Worm (Caenorhabditis elegans) whole organism, young adult: ENCODE measurements around the gene R07E5.6.

Experiments used
- B0261.1 ChIP-seq: sonication (generic microtip); optimal IDR thresholded peaks from 2 replicates; lab custom pipeline; 2016; ENCODE audit warnings: mild to moderate bottlenecking, missing genetic modification characterization, moderate library complexity, missing compliant biosample characterization
- B0336.3 ChIP-seq: fragments of 200-800 bp; sonication (Bioruptor generic); IDR thresholded peaks from 2 replicates; pipeline ENCODE4 v1.3.6; 2022; ENCODE audit warnings: missing genetic modification characterization, missing compliant biosample characterization
- C06A6.2 ChIP-seq: fragments of 200-800 bp; sonication (Bioruptor generic); conservative IDR thresholded peaks from 2 replicates; pipeline ENCODE4 v1.3.6; 2022; ENCODE audit warnings: missing genetic modification characterization, missing compliant biosample characterization
- D2030.7 ChIP-seq: fragments of 200-800 bp; sonication (Bioruptor generic); IDR thresholded peaks from 2 replicates; pipeline ENCODE4 v1.3.6; 2022; ENCODE audit warnings: missing genetic modification reagents, missing genetic modification characterization, missing compliant biosample characterization
- F10E7.11 ChIP-seq: sonication (generic microtip); optimal IDR thresholded peaks from 2 replicates; lab custom pipeline; 2017; ENCODE audit warnings: mild to moderate bottlenecking, missing genetic modification characterization, moderate library complexity, missing compliant biosample characterization
- F22D6.2 ChIP-seq: sonication (generic microtip); optimal IDR thresholded peaks from 2 replicates; lab custom pipeline; 2016; ENCODE audit warnings: mild to moderate bottlenecking, missing genetic modification characterization, missing compliant biosample characterization
- F55B11.4 ChIP-seq: sonication (generic microtip); optimal IDR thresholded peaks from 2 replicates; lab custom pipeline; 2016; ENCODE audit warnings: missing compliant biosample characterization, missing genetic modification characterization, borderline replicate concordance; ENCODE audit not compliant: insufficient read depth
- K11D2.4 ChIP-seq: fragments of 200-800 bp; sonication (Bioruptor generic); IDR thresholded peaks from 2 replicates; pipeline ENCODE4 v1.3.6; 2022; ENCODE audit warnings: missing genetic modification reagents, missing genetic modification characterization, missing compliant biosample characterization
- K12H6.12 ChIP-seq: fragments of 200-800 bp; sonication (Bioruptor generic); optimal IDR thresholded peaks from 2 replicates; lab custom pipeline; 2018; ENCODE audit warnings: mild to moderate bottlenecking, missing genetic modification characterization, missing compliant biosample characterization
- Y79H2A.3 ChIP-seq: fragments of 200-800 bp; sonication (Bioruptor generic); conservative IDR thresholded peaks from 2 replicates; pipeline ENCODE4 v1.3.6; 2022; ENCODE audit warnings: missing genetic modification reagents, missing genetic modification characterization, missing compliant biosample characterization
- Y95B8A.8 ChIP-seq: fragments of 200-800 bp; sonication (Bioruptor generic); IDR thresholded peaks from 2 replicates; pipeline ENCODE4 v1.3.6; 2022; ENCODE audit warnings: missing genetic modification reagents, missing genetic modification characterization, missing compliant biosample characterization
- ZK185.1 ChIP-seq: sonication (generic microtip); optimal IDR thresholded peaks from 2 replicates; lab custom pipeline; 2016; ENCODE audit warnings: mild to moderate bottlenecking, missing genetic modification characterization, missing compliant biosample characterization; ENCODE audit not compliant: poor library complexity, severe bottlenecking
- aptf-2 ChIP-seq: fragments of 200-800 bp; sonication (Bioruptor generic); conservative IDR thresholded peaks from 2 replicates; pipeline ENCODE4 v1.3.6; 2022; ENCODE audit warnings: missing genetic modification reagents, missing genetic modification characterization, missing compliant biosample characterization
- atf-7 ChIP-seq: sonication (generic microtip); optimal IDR thresholded peaks from 2 replicates; lab custom pipeline; 2017; ENCODE audit warnings: mild to moderate bottlenecking, missing genetic modification characterization, missing compliant biosample characterization
- attf-6 ChIP-seq: fragments of 200-800 bp; sonication (Bioruptor generic); IDR thresholded peaks from 2 replicates; pipeline ENCODE4 v1.3.6; 2022; ENCODE audit warnings: missing genetic modification reagents, missing genetic modification characterization, missing compliant biosample characterization
- cebp-1 ChIP-seq, 2 experiments: fragments of 200-800 bp in 1 of 2; sonication (Bioruptor generic) in 1 of 2; sonication (generic microtip) in 1 of 2; IDR thresholded peaks in 1 of 2; optimal IDR thresholded peaks in 1 of 2; 2 replicates each; pipeline versions ENCODE4 v1.3.6 to Lab custom; 2017 to 2022; ENCODE audit warnings: missing compliant biosample characterization in 2 of 2, missing genetic modification characterization in 2 of 2, mild to moderate bottlenecking in 1 of 2, missing genetic modification reagents in 1 of 2, moderate library complexity in 1 of 2
- ceh-40 ChIP-seq: fragments of 200-800 bp; sonication (Bioruptor generic); IDR thresholded peaks from 2 replicates; pipeline ENCODE4 v1.3.6; 2022; ENCODE audit warnings: missing genetic modification characterization, missing compliant biosample characterization
- dox-1 ChIP-seq: fragments of 200-800 bp; sonication (Bioruptor generic); IDR thresholded peaks from 2 replicates; pipeline ENCODE4 v1.3.6; 2022; ENCODE audit warnings: missing genetic modification reagents, missing genetic modification characterization, missing compliant biosample characterization
- dpl-1 ChIP-seq: fragments of 150-350 bp; optimal IDR thresholded peaks from 2 replicates; lab custom pipeline; 2014; ENCODE audit warnings: missing biosample characterization, missing genetic modification reagents, missing genetic modification characterization
- egl-44 ChIP-seq: fragments of 200-800 bp; sonication (Bioruptor generic); IDR thresholded peaks from 2 replicates; pipeline ENCODE4 v1.3.6; 2022; ENCODE audit warnings: missing genetic modification reagents, missing genetic modification characterization, missing compliant biosample characterization
- him-1 ChIP-seq: sonication (generic microtip); optimal IDR thresholded peaks from 2 replicates; lab custom pipeline; 2016; ENCODE audit warnings: missing genotype, missing genetic modification reagents, missing genetic modification characterization, missing compliant biosample characterization
- hlh-12 ChIP-seq: sonication (generic microtip); optimal IDR thresholded peaks from 2 replicates; lab custom pipeline; 2016; ENCODE audit warnings: missing genetic modification characterization, missing compliant biosample characterization
- hmg-1.2 ChIP-seq: fragments of 200-800 bp; sonication (Bioruptor generic); IDR thresholded peaks from 2 replicates; pipeline ENCODE4 v1.3.6; 2022; ENCODE audit warnings: missing genetic modification reagents, missing genetic modification characterization, missing compliant biosample characterization
- hrde-1 ChIP-seq: sonication (generic microtip); optimal IDR thresholded peaks from 2 replicates; lab custom pipeline; 2016; ENCODE audit warnings: missing genetic modification characterization, mild to moderate bottlenecking, missing compliant biosample characterization, moderate library complexity, missing genotype, missing genetic modification reagents, borderline replicate concordance
- let-526 ChIP-seq: fragments of 200-800 bp; sonication (Bioruptor generic); IDR thresholded peaks from 2 replicates; pipeline ENCODE4 v1.3.6; 2022; ENCODE audit warnings: missing genetic modification reagents, missing genetic modification characterization, missing compliant biosample characterization
- let-607 ChIP-seq, 2 experiments: fragments of 200-800 bp in 1 of 2; sonication (Bioruptor generic) in 1 of 2; sonication (generic microtip) in 1 of 2; optimal IDR thresholded peaks; 2 replicates each; lab custom pipeline; 2016 to 2018; ENCODE audit warnings: mild to moderate bottlenecking in 2 of 2, missing compliant biosample characterization in 2 of 2, missing genetic modification characterization in 2 of 2, moderate library complexity in 2 of 2, missing genotype in 1 of 2
- lin-26 ChIP-seq: fragments of 200-800 bp; sonication (Bioruptor generic); IDR thresholded peaks from 2 replicates; pipeline ENCODE4 v1.3.6; 2022; ENCODE audit warnings: missing genetic modification reagents, missing genetic modification characterization, missing compliant biosample characterization
- madf-3 ChIP-seq: fragments of 200-800 bp; sonication (Bioruptor generic); IDR thresholded peaks from 2 replicates; pipeline ENCODE4 v1.3.6; 2022; ENCODE audit warnings: missing genetic modification reagents, missing genetic modification characterization, missing compliant biosample characterization
- madf-6 ChIP-seq: fragments of 200-800 bp; sonication (Bioruptor generic); IDR thresholded peaks from 2 replicates; pipeline ENCODE4 v1.3.6; 2022; ENCODE audit warnings: missing genetic modification reagents, missing genetic modification characterization, missing compliant biosample characterization
- mcd-1 ChIP-seq: fragments of 200-800 bp; sonication (Bioruptor generic); IDR thresholded peaks from 2 replicates; pipeline ENCODE4 v1.3.6; 2022; ENCODE audit warnings: missing genetic modification reagents, missing genetic modification characterization, missing compliant biosample characterization
- nfyb-1 ChIP-seq: fragments of 200-800 bp; sonication (Bioruptor generic); IDR thresholded peaks from 2 replicates; pipeline ENCODE4 v1.3.6; 2022; ENCODE audit warnings: missing genetic modification reagents, missing genetic modification characterization, missing compliant biosample characterization
- nhr-80 ChIP-seq: sonication (generic microtip); optimal IDR thresholded peaks from 2 replicates; lab custom pipeline; 2016; ENCODE audit warnings: missing genetic modification characterization, missing compliant biosample characterization
- rpc-1 ChIP-seq, 2 experiments: fragments of 150-350 bp in 1 of 2; sonication (generic microtip) in 1 of 2; optimal IDR thresholded peaks; 2 replicates each; lab custom pipeline; 2014 to 2018; ENCODE audit warnings: missing biosample characterization in 1 of 2, missing genetic modification characterization in 1 of 2, missing genetic modification reagents in 1 of 2, missing genotype in 1 of 2
- snpc-1.1 ChIP-seq: sonication (generic microtip); optimal IDR thresholded peaks from 2 replicates; lab custom pipeline; 2017; ENCODE audit warnings: missing genetic modification characterization, mild to moderate bottlenecking, missing compliant biosample characterization, antibody characterized with exemption, moderate library complexity, missing genotype, missing genetic modification reagents; ENCODE audit not compliant: insufficient read depth
- snpc-3.4 ChIP-seq: sonication (generic microtip); optimal IDR thresholded peaks from 2 replicates; lab custom pipeline; 2017; ENCODE audit warnings: missing genetic modification characterization, mild to moderate bottlenecking, missing compliant biosample characterization, antibody characterized with exemption, moderate library complexity, missing genotype, missing genetic modification reagents
- tbp1 ChIP-seq: fragments of 200-800 bp; sonication (Bioruptor generic); optimal IDR thresholded peaks from 2 replicates; lab custom pipeline; 2018; ENCODE audit warnings: mild to moderate bottlenecking, missing genetic modification characterization, missing compliant biosample characterization
- ztf-28 ChIP-seq: fragments of 200-800 bp; sonication (Bioruptor generic); IDR thresholded peaks from 2 replicates; pipeline ENCODE4 v1.3.6; 2022; ENCODE audit warnings: missing genetic modification reagents, missing genetic modification characterization, missing compliant biosample characterization

Gene R07E5.6

DNA sequence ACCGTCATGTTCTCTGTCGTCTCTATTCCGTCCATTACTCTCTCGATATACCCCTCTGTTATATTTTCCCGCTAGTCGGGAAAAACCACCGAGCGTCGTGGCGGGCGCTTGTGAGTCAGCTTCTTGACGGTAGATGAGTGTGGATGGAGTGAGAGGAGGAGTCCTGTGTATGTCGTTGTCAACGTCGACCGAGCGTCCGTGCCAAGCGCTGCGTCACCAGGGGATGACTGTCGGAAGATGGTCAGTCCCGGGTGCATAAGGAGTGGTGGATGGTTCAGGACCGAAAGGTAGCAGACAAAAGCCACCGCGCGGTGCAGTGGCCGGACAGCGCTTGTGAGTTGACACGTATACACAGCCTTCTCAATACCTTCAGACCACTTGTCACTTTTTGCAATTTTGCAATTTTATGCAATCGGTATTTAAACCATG is 29.2 kb upstream of the R07E5.6 start (continued):
- peak in 1 of 2 experiments; percentile 45 for TF ChIP-seq let-607 (tag; optimal IDR thresholded peaks at IDR 0.05; lab: Kevin White, UChicago)
- TF ChIP-seq C06A6.2 (GFP tag; lab: Robert Waterston, UW) = peak; percentile 50; the same call in 1 of the 2 replicates
- peak; percentile 84 for TF ChIP-seq nfyb-1 (GFP tag; lab: Robert Waterston, UW)
- peak; percentile 85 for TF ChIP-seq D2030.7 (GFP tag; lab: Robert Waterston, UW)
- TF ChIP-seq tbp1 = peak; percentile 79
- TF ChIP-seq nhr-80 (tag; lab: Kevin White, UChicago) = peak; percentile 60
- 0 out of 2 replicates have a peak, but pooled peaks have one; percentile 53 for TF ChIP-seq Y95B8A.8 (GFP tag; lab: Robert Waterston, UW)
- peak; percentile 69 for TF ChIP-seq rpc-1 (optimal IDR thresholded peaks at IDR 0.05; lab: Kevin White, UChicago)
- peak; percentile 66 for TF ChIP-seq rpc-1 (tag; optimal IDR thresholded peaks at IDR 0.05; lab: Kevin White, UChicago)
- 0 out of 2 replicates have a peak, but pooled peaks have one; percentile 42 for TF ChIP-seq madf-3
- TF ChIP-seq dox-1 = peak; percentile 94
- 0 out of 2 replicates have a peak, but pooled peaks have one; percentile 50 for TF ChIP-seq attf-6 (GFP tag; lab: Robert Waterston, UW)
- peak; percentile 76 for TF ChIP-seq egl-44 (GFP tag; lab: Robert Waterston, UW)
- TF ChIP-seq lin-26 (GFP tag; lab: Robert Waterston, UW) = peak; percentile 86
- TF ChIP-seq F22D6.2 (tag; lab: Kevin White, UChicago) = peak; percentile 1
- TF ChIP-seq B0261.1 (tag; lab: Kevin White, UChicago) = peak; percentile 71
- TF ChIP-seq atf-7 (tag; lab: Kevin White, UChicago) = peak; percentile 24
- TF ChIP-seq him-1 (tag; lab: Kevin White, UChicago) = peak; percentile 6
- TF ChIP-seq mcd-1 = peak; percentile 80
- peak; percentile 77 for TF ChIP-seq ZK185.1 (tag; lab: Kevin White, UChicago)
- peak; percentile 85 for TF ChIP-seq hmg-1.2 (GFP tag; lab: Robert Waterston, UW)
- TF ChIP-seq ceh-40 (GFP tag; lab: Robert Waterston, UW) = peak; percentile 51; the same call in 1 of the 2 replicates
- peak; percentile 4; the same call in 1 of the 2 replicates for TF ChIP-seq let-526
- peak; percentile 80 for TF ChIP-seq K12H6.12 (tag; lab: Kevin White, UChicago)
- TF ChIP-seq ztf-28 (GFP tag; lab: Robert Waterston, UW) = 0 out of 2 replicates have a peak, but pooled peaks have one; percentile 40
- peak; percentile 49; the same call in 1 of the 2 replicates for TF ChIP-seq K11D2.4 (GFP tag; lab: Robert Waterston, UW)

DNA sequence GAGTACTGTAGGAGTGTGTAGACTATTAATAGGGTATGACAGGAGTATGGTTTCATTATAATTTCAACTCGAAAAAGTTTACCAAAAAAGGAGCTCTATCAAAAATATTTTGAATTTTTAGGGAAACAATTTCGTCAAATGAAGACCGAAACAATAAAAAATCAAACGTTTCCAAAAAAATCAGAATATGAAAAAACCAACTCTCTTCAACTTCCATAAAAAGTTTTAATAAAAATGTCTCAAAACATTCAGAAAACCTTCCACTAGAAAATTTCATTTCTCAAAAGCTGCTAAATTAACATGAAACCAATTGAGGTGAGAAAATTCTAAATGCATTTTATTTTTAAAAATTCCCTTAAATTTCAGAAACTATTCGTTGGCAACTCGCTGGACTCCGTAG is 28.0 kb upstream of the R07E5.6 start, which contains the start of gene ckb-3:
TSS of gene ckb-3 (plus strand) at position 301 of the 400 bp plus-strand sequence.
- TF ChIP-seq F10E7.11 (tag; lab: Kevin White, UChicago) (no peak), Y79H2A.3 (GFP tag; lab: Robert Waterston, UW) (no peak), madf-6 (GFP tag; lab: Robert Waterston, UW) (no peak), snpc-3.4 (tag; lab: Kevin White, UChicago) (no peak), cebp-1 (GFP tag; IDR thresholded peaks at IDR 0.05; lab: Robert Waterston, UW) (no peak), cebp-1 (tag; optimal IDR thresholded peaks at IDR 0.05; lab: Kevin White, UChicago) (no peak), atf-7 (tag; lab: Kevin White, UChicago) (no peak), F55B11.4 (tag; lab: Kevin White, UChicago) (no peak), dpl-1 (GFP tag; lab: Kevin White, UChicago) (no peak), let-607 (tag; optimal IDR thresholded peaks at IDR 0.05; lab: Kevin White, UChicago) (no peak), aptf-2 (GFP tag; lab: Robert Waterston, UW) (no peak), snpc-1.1 (no peak), B0336.3 (GFP tag; lab: Robert Waterston, UW) (no peak), hlh-12 (tag; lab: Kevin White, UChicago) (no peak), hrde-1 (tag; lab: Kevin White, UChicago) (no peak)
- TF ChIP-seq, all 124 proteins: peak for 0
